Worm (Caenorhabditis elegans) whole organism, young adult: ENCODE measurements around the gene pigg-1.

Experiments
- B0035.1 ChIP-seq: sonication (generic microtip); optimal IDR thresholded peaks from 2 replicates; lab custom pipeline; 2016; ENCODE audit warnings: missing genetic modification characterization, mild to moderate bottlenecking, missing compliant biosample characterization, missing genotype, missing genetic modification reagents
- ama-1 ChIP-seq, 3 experiments: fragments of 150-350 bp in 1 of 3; sonication (generic microtip) in 2 of 3; optimal IDR thresholded peaks; 2 replicates each; lab custom pipeline; 2014 to 2018; ENCODE audit warnings: missing biosample characterization in 2 of 3, missing genetic modification characterization in 2 of 3, missing genetic modification reagents in 2 of 3
- aptf-2 ChIP-seq: fragments of 200-800 bp; sonication (Bioruptor generic); conservative IDR thresholded peaks from 2 replicates; pipeline ENCODE4 v1.3.6; 2022; ENCODE audit warnings: missing genetic modification reagents, missing genetic modification characterization, missing compliant biosample characterization
- ceh-58 ChIP-seq: fragments of 200-800 bp; sonication (Bioruptor generic); IDR thresholded peaks from 2 replicates; pipeline ENCODE4 v1.3.6; 2022; ENCODE audit warnings: missing genetic modification characterization, missing compliant biosample characterization
- ekl-4 ChIP-seq: fragments of 200-800 bp; sonication (Bioruptor generic); IDR thresholded peaks from 2 replicates; pipeline ENCODE4 v1.3.6; 2022; ENCODE audit warnings: missing genetic modification reagents, missing genetic modification characterization, missing compliant biosample characterization
- ets-4 ChIP-seq: fragments of 200-800 bp; sonication (Bioruptor generic); optimal IDR thresholded peaks from 2 replicates; lab custom pipeline; 2018; ENCODE audit warnings: mild to moderate bottlenecking, missing genetic modification characterization, missing compliant biosample characterization
- him-1 ChIP-seq: sonication (generic microtip); optimal IDR thresholded peaks from 2 replicates; lab custom pipeline; 2016; ENCODE audit warnings: missing genotype, missing genetic modification reagents, missing genetic modification characterization, missing compliant biosample characterization
- lin-35 ChIP-seq, 3 experiments: fragments of 150-350 bp in 2 of 3; sonication (generic microtip) in 1 of 3; optimal IDR thresholded peaks; 2 replicates each; lab custom pipeline; 2014 to 2018; ENCODE audit warnings: missing biosample characterization in 3 of 3, missing genetic modification characterization in 3 of 3, missing genetic modification reagents in 3 of 3
- nfya-2 ChIP-seq: fragments of 200-800 bp; sonication (Bioruptor generic); IDR thresholded peaks from 2 replicates; pipeline ENCODE4 v1.3.6; 2022; ENCODE audit warnings: missing genetic modification reagents, missing genetic modification characterization, missing compliant biosample characterization
- pha-4 ChIP-seq: fragments of 150-350 bp; sonication (generic microtip); optimal IDR thresholded peaks from 2 replicates; lab custom pipeline; 2014; ENCODE audit warnings: missing biosample characterization, missing genetic modification reagents, missing genetic modification characterization
- sdz-38 ChIP-seq: sonication (generic microtip); optimal IDR thresholded peaks from 2 replicates; lab custom pipeline; 2016; ENCODE audit warnings: missing genotype, missing genetic modification characterization, missing compliant biosample characterization
- snpc-4 ChIP-seq, 5 experiments: fragments of 150-350 bp in 1 of 5; sonication (generic microtip) in 4 of 5; optimal IDR thresholded peaks; 2 replicates each; lab custom pipeline; 2014 to 2018; ENCODE audit warnings: missing genetic modification characterization in 5 of 5, missing biosample characterization in 3 of 5, antibody characterized with exemption in 2 of 5, mild to moderate bottlenecking in 2 of 5, missing compliant biosample characterization in 2 of 5, missing genotype in 2 of 5, moderate library complexity in 2 of 5, missing genetic modification reagents in 1 of 5
- zim-3 ChIP-seq: sonication (generic microtip); optimal IDR thresholded peaks from 2 replicates; lab custom pipeline; 2017; ENCODE audit warnings: mild to moderate bottlenecking, missing genetic modification characterization, moderate library complexity, missing compliant biosample characterization

- TF ChIP-seq aptf-2 (GFP tag; lab: Robert Waterston, UW) (no peak), B0035.1 (tag; lab: Kevin White, UChicago) (no peak), him-1 (tag; lab: Kevin White, UChicago) (no peak), ama-1 (optimal IDR thresholded peaks at IDR 0.05; lab: Kevin White, UChicago) (no peak), ama-1 (GFP tag; optimal IDR thresholded peaks at IDR 0.05; lab: Kevin White, UChicago) (no peak), ets-4 (GFP tag; lab: Kevin White, UChicago) (no peak), ceh-58 (GFP tag; lab: Robert Waterston, UW) (no peak), nfya-2 (no peak), lin-35 (GFP tag; optimal IDR thresholded peaks at IDR 0.05; lab: Kevin White, UChicago) (no peak), snpc-4 (GFP tag; optimal IDR thresholded peaks at IDR 0.05; lab: Kevin White, UChicago) (no peak), snpc-4 (tag; optimal IDR thresholded peaks at IDR 0.05; lab: Kevin White, UChicago) (no peak), zim-3 (tag; lab: Kevin White, UChicago) (no peak), sdz-38 (tag; lab: Kevin White, UChicago) (no peak), pha-4 (tag; lab: Kevin White, UChicago) (no peak), ekl-4 (no peak)
These were observed 31.7 kb downstream of the pigg-1 start for ce11 chrII:8568234-8568969.
